Fruit fly (Drosophila melanogaster) whole organism, prepupa: ENCODE measurements around the gene CG6574.
A peak's percentile ranks its signal among the peaks of the same experiment; 100 is the strongest.

Experiments
- CG11294 ChIP-seq: fragments of 200-800 bp; sonication (Bioruptor generic); IDR thresholded peaks from 2 replicates; pipeline ENCODE4 v1.3.6; 2022; ENCODE audit warnings: missing biosample characterization, missing genetic modification characterization
- CG1621 ChIP-seq: fragments of 200-800 bp; sonication (Bioruptor generic); optimal IDR thresholded peaks from 3 replicates; lab custom pipeline; 2018; ENCODE audit warnings: missing biosample characterization, mild to moderate bottlenecking, missing genetic modification characterization
- Ets21C ChIP-seq: fragments of 200-800 bp; sonication (Bioruptor generic); optimal IDR thresholded peaks from 3 replicates; lab custom pipeline; 2016; ENCODE audit warnings: missing biosample characterization, missing genetic modification characterization
- Lpt ChIP-seq: fragments of 200-800 bp; sonication (Bioruptor generic); optimal IDR thresholded peaks from 3 replicates; lab custom pipeline; 2016; ENCODE audit warnings: missing biosample characterization, missing genetic modification characterization
- cyc ChIP-seq: fragments of 200-800 bp; sonication (Bioruptor generic); optimal IDR thresholded peaks from 3 replicates; lab custom pipeline; 2016; ENCODE audit warnings: missing biosample characterization, missing genetic modification characterization
- dsx ChIP-seq: fragments of 200-800 bp; optimal IDR thresholded peaks from 3 replicates; lab custom pipeline; 2019; ENCODE audit warnings: missing biosample characterization, mild to moderate bottlenecking, missing genetic modification characterization, moderate library complexity; ENCODE audit not compliant: poor library complexity, severe bottlenecking
- eg ChIP-seq: fragments of 200-800 bp; sonication (Bioruptor generic); IDR thresholded peaks from 3 replicates; pipeline ENCODE4 v1.3.6; 2022; ENCODE audit warnings: missing biosample characterization, missing genetic modification characterization
- salr ChIP-seq, 2 experiments: fragments of 200-800 bp; sonication (Bioruptor generic); optimal IDR thresholded peaks; 3 replicates each; lab custom pipeline; 2016 to 2018; ENCODE audit warnings: missing biosample characterization in 2 of 2, missing genetic modification characterization in 2 of 2, mild to moderate bottlenecking in 1 of 2

DNA sequence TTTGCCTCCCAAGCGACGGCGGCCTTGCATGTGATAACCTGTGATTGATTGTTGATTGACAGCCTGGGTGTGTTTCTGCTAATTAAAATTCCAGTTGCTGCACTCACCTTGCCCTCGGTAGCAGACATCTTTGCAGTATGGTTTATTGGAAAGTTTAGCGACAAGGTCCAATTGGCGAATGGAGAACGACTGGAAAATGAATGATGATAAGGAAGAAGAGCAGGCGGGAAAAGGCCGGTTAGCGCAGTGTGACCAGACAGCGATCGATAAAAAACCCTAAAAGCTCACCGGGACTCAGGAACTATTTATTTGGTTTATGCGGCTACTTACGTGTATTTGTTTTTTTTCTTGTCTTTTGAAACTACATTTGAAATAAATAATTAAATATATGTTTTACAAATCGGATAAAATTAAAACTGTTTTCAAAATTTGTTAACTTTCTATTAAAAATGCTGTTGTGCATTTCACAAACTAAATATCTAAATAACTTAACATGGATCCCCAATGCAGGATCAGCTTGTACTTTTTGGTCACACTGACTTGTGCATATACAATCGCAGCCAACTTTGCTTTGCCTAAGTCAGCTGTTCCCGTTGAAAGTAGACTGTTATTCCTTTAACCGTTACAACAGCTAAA is 9.5 kb upstream of the CG6574 start, which contains the start of gene Fdh:
- peak; percentile 40; the same call in 1 of the 3 replicates for TF ChIP-seq eg (GFP tag; lab: Robert Waterston, UW)
- TF ChIP-seq CG11294, result no peak
- no peak for TF ChIP-seq Ets21C (GFP tag; lab: Kevin White, UChicago)
- TF ChIP-seq salr (GFP tag; optimal IDR thresholded peaks at IDR 0.05; lab: Kevin White, UChicago), result no peak
- TF ChIP-seq dsx (GFP tag; lab: Kevin White, UChicago), result peak; percentile 21
- TF ChIP-seq Lpt (GFP tag; lab: Kevin White, UChicago), result peak; percentile 44
- TF ChIP-seq cyc, result no peak
- TF ChIP-seq CG1621, result peak; percentile 18
